Fruit fly (Drosophila melanogaster) whole organism, embryonic: ENCODE measurements around the gene Cyp12a5.

Experiments
- Atf3 ChIP-seq: fragments of 200-800 bp; sonication (Bioruptor generic); optimal IDR thresholded peaks from 3 replicates; lab custom pipeline; 2016; ENCODE audit warnings: missing biosample characterization, missing genetic modification characterization
- Atf6 ChIP-seq: fragments of 200-800 bp; sonication (Bioruptor generic); IDR thresholded peaks from 2 replicates; pipeline ENCODE4 v1.3.6; 2022; ENCODE audit warnings: missing biosample characterization, missing genetic modification characterization
- Bgb ChIP-seq: fragments of 200-800 bp; sonication (Bioruptor generic); IDR thresholded peaks from 2 replicates; pipeline ENCODE4 v1.3.6; 2022; ENCODE audit warnings: missing biosample characterization, missing genetic modification characterization; ENCODE audit not compliant: partially characterized antibody
- CG10147 ChIP-seq: fragments of 200-800 bp; sonication (Bioruptor generic); optimal IDR thresholded peaks from 2 replicates; lab custom pipeline; 2019; ENCODE audit warnings: missing biosample characterization, mild to moderate bottlenecking, missing genetic modification characterization, moderate library complexity
- CG11504 ChIP-seq: fragments of 200-800 bp; sonication (Bioruptor generic); optimal IDR thresholded peaks from 3 replicates; lab custom pipeline; 2019; ENCODE audit warnings: missing biosample characterization, mild to moderate bottlenecking, missing genetic modification characterization, moderate library complexity
- CG1233 ChIP-seq: fragments of 200-800 bp; sonication (Bioruptor generic); optimal IDR thresholded peaks from 4 replicates; lab custom pipeline; 2018; ENCODE audit warnings: missing biosample characterization, mild to moderate bottlenecking, missing genetic modification characterization
- CG13624 ChIP-seq: fragments of 200-800 bp; sonication (Bioruptor generic); optimal IDR thresholded peaks from 2 replicates; lab custom pipeline; 2016; ENCODE audit warnings: missing biosample characterization, missing genetic modification characterization
- CG14860 ChIP-seq: fragments of 200-800 bp; sonication (Bioruptor generic); IDR thresholded peaks from 3 replicates; pipeline ENCODE4 v1.3.6; 2022; ENCODE audit warnings: missing biosample characterization, missing genetic modification characterization; ENCODE audit not compliant: partially characterized antibody
- CG15073 ChIP-seq: fragments of 200-800 bp; sonication (Bioruptor generic); optimal IDR thresholded peaks from 2 replicates; lab custom pipeline; 2016; ENCODE audit warnings: missing biosample characterization, missing genetic modification characterization
- CG17385 ChIP-seq: fragments of 200-800 bp; sonication (Bioruptor generic); optimal IDR thresholded peaks from 3 replicates; lab custom pipeline; 2018; ENCODE audit warnings: missing biosample characterization, mild to moderate bottlenecking, missing genetic modification characterization
- CG2116 ChIP-seq: fragments of 200-800 bp; sonication (Bioruptor generic); optimal IDR thresholded peaks from 3 replicates; lab custom pipeline; 2018; ENCODE audit warnings: missing biosample characterization, mild to moderate bottlenecking, missing genetic modification characterization
- CG2199 ChIP-seq: fragments of 200-800 bp; sonication (Bioruptor generic); IDR thresholded peaks from 3 replicates; pipeline ENCODE4 v1.3.6; 2022; ENCODE audit warnings: missing biosample characterization, missing genetic modification characterization
- CG2712 ChIP-seq: fragments of 200-800 bp; optimal IDR thresholded peaks from 3 replicates; lab custom pipeline; 2019; ENCODE audit warnings: missing biosample characterization, mild to moderate bottlenecking, missing genetic modification characterization, moderate library complexity
- CG2889 ChIP-seq: fragments of 200-800 bp; sonication (Bioruptor generic); IDR thresholded peaks from 3 replicates; pipeline ENCODE4 v1.3.6; 2022; ENCODE audit warnings: missing biosample characterization, missing genetic modification characterization
- CG4617 ChIP-seq: fragments of 200-800 bp; sonication (Bioruptor generic); optimal IDR thresholded peaks from 3 replicates; lab custom pipeline; 2016; ENCODE audit warnings: missing biosample characterization, missing genetic modification characterization, borderline replicate concordance
- CG4820 ChIP-seq: fragments of 200-800 bp; sonication (Bioruptor generic); optimal IDR thresholded peaks from 3 replicates; lab custom pipeline; 2016; ENCODE audit warnings: missing biosample characterization, missing genetic modification characterization
- CG6654 ChIP-seq: fragments of 200-800 bp; sonication (Bioruptor generic); optimal IDR thresholded peaks from 2 replicates; lab custom pipeline; 2017; ENCODE audit warnings: missing biosample characterization, mild to moderate bottlenecking, missing genetic modification characterization
- CG6791 ChIP-seq: fragments of 200-800 bp; sonication (Bioruptor generic); IDR thresholded peaks from 3 replicates; pipeline ENCODE4 v1.3.6; 2022; ENCODE audit warnings: missing biosample characterization, missing genetic modification characterization; ENCODE audit not compliant: partially characterized antibody
- CG8924 ChIP-seq: fragments of 200-800 bp; optimal IDR thresholded peaks from 3 replicates; lab custom pipeline; 2019; ENCODE audit warnings: missing biosample characterization, mild to moderate bottlenecking, missing genetic modification characterization, moderate library complexity
- CG9215 ChIP-seq: fragments of 200-800 bp; sonication (Bioruptor generic); IDR thresholded peaks from 2 replicates; pipeline ENCODE4 v1.3.6; 2022; ENCODE audit warnings: missing biosample characterization, missing genetic modification characterization
- CkIIα-i1 ChIP-seq: fragments of 200-800 bp; sonication (Bioruptor generic); IDR thresholded peaks from 2 replicates; pipeline ENCODE4 v1.3.6; 2022; ENCODE audit warnings: missing biosample characterization, missing genetic modification characterization
- D ChIP-seq, 2 experiments: fragments of 200-800 bp in 1 of 2; fragments of >200 bp in 1 of 2; sonication (Bioruptor generic) in 1 of 2; optimal IDR thresholded peaks; 2 replicates in 1 of 2; 3 replicates in 1 of 2; lab custom pipeline; 2017; ENCODE audit warnings: mild to moderate bottlenecking in 1 of 2, missing biosample characterization in 1 of 2, missing genetic modification characterization in 1 of 2, missing genetic modification reagents in 1 of 2
- Dad ChIP-seq: fragments of 200-800 bp; sonication (Bioruptor generic); optimal IDR thresholded peaks from 3 replicates; lab custom pipeline; 2016; ENCODE audit warnings: missing biosample characterization, missing genetic modification characterization
- Dll ChIP-seq: fragments of 200-800 bp; sonication (Bioruptor generic); IDR thresholded peaks from 4 replicates; pipeline ENCODE4 v1.3.6; 2022; ENCODE audit warnings: missing biosample characterization, missing genetic modification characterization; ENCODE audit not compliant: partially characterized antibody
- E2f1 ChIP-seq: fragments of 200-800 bp; sonication (Bioruptor generic); IDR thresholded peaks from 2 replicates; pipeline ENCODE4 v1.3.6; 2022; ENCODE audit warnings: missing biosample characterization, missing genetic modification characterization
- Ets97D ChIP-seq: fragments of 200-800 bp; sonication (Bioruptor generic); optimal IDR thresholded peaks from 3 replicates; lab custom pipeline; 2016; ENCODE audit warnings: missing biosample characterization, missing genetic modification characterization
- Fer1 ChIP-seq: fragments of 200-800 bp; sonication (Bioruptor generic); optimal IDR thresholded peaks from 2 replicates; lab custom pipeline; 2017; ENCODE audit warnings: missing biosample characterization, mild to moderate bottlenecking, missing genetic modification characterization
- HLHmδ ChIP-seq: fragments of 200-800 bp; sonication (Bioruptor generic); optimal IDR thresholded peaks from 2 replicates; lab custom pipeline; 2018; ENCODE audit warnings: missing biosample characterization, mild to moderate bottlenecking, missing genetic modification characterization, moderate library complexity
- MBD-R2 ChIP-seq: fragments of 200-800 bp; sonication (Bioruptor generic); IDR thresholded peaks from 2 replicates; pipeline ENCODE4 v1.3.6; 2022; ENCODE audit warnings: missing biosample characterization, missing genetic modification characterization
- NFAT ChIP-seq: fragments of 200-800 bp; sonication (Bioruptor generic); IDR thresholded peaks from 2 replicates; pipeline ENCODE4 v1.3.6; 2022; ENCODE audit warnings: missing biosample characterization, missing genetic modification characterization
- Opbp ChIP-seq: fragments of 200-800 bp; sonication (Bioruptor generic); IDR thresholded peaks from 3 replicates; pipeline ENCODE4 v1.3.6; 2022; ENCODE audit warnings: missing biosample characterization, missing genetic modification characterization; ENCODE audit not compliant: partially characterized antibody
- Rfx ChIP-seq: fragments of 200-800 bp; sonication (Bioruptor generic); IDR thresholded peaks from 2 replicates; pipeline ENCODE4 v1.3.6; 2022; ENCODE audit warnings: missing biosample characterization, missing genetic modification characterization
- Sin3A ChIP-seq: fragments of >200 bp; optimal IDR thresholded peaks from 2 replicates; lab custom pipeline; 2018
- Taf1 ChIP-seq: fragments of 200-800 bp; sonication (Bioruptor generic); IDR thresholded peaks from 2 replicates; pipeline ENCODE4 v1.3.6; 2022; ENCODE audit warnings: missing biosample characterization, missing genetic modification characterization
- Trl ChIP-seq, 3 experiments: fragments of >200 bp in 2 of 3; fragments of 200-800 bp in 1 of 3; sonication (Bioruptor generic) in 1 of 3; optimal IDR thresholded peaks; 2 replicates in 1 of 3; 3 replicates in 2 of 3; lab custom pipeline; 2016 to 2017; ENCODE audit warnings: missing biosample characterization in 1 of 3, missing genetic modification characterization in 1 of 3
- amos ChIP-seq: fragments of 200-800 bp; sonication (Bioruptor generic); IDR thresholded peaks from 2 replicates; pipeline ENCODE4 v1.3.6; 2022; ENCODE audit warnings: missing biosample characterization, missing genetic modification characterization; ENCODE audit not compliant: partially characterized antibody
- ash1 ChIP-seq: fragments of 200-800 bp; sonication (Bioruptor generic); optimal IDR thresholded peaks from 2 replicates; lab custom pipeline; 2018; ENCODE audit warnings: missing biosample characterization, mild to moderate bottlenecking, missing genetic modification characterization
- ato ChIP-seq: fragments of 200-800 bp; sonication (Bioruptor generic); IDR thresholded peaks from 2 replicates; pipeline ENCODE4 v1.3.6; 2022; ENCODE audit warnings: missing biosample characterization, missing genetic modification characterization; ENCODE audit not compliant: partially characterized antibody
- bigmax ChIP-seq: fragments of 200-800 bp; sonication (Bioruptor generic); optimal IDR thresholded peaks from 2 replicates; lab custom pipeline; 2018; ENCODE audit warnings: missing biosample characterization, mild to moderate bottlenecking, missing genetic modification characterization
- ci ChIP-seq: fragments of 200-800 bp; sonication (Bioruptor generic); IDR thresholded peaks from 3 replicates; pipeline ENCODE4 v1.3.6; 2022; ENCODE audit warnings: missing biosample characterization, missing genetic modification characterization
- crol ChIP-seq: fragments of 200-800 bp; sonication (Bioruptor generic); IDR thresholded peaks from 2 replicates; pipeline ENCODE4 v1.3.6; 2022; ENCODE audit warnings: missing biosample characterization, missing genetic modification characterization
- dati ChIP-seq: fragments of 200-800 bp; sonication (Bioruptor generic); IDR thresholded peaks from 2 replicates; pipeline ENCODE4 v1.3.6; 2022; ENCODE audit warnings: missing biosample characterization, missing genetic modification characterization
- dmrt99B ChIP-seq: fragments of 200-800 bp; sonication (Bioruptor generic); optimal IDR thresholded peaks from 2 replicates; lab custom pipeline; 2018; ENCODE audit warnings: missing biosample characterization, mild to moderate bottlenecking, missing genetic modification characterization, moderate library complexity
- eve ChIP-seq, 2 experiments: fragments of >200 bp; optimal IDR thresholded peaks; 2 replicates each; lab custom pipeline; 2017; ENCODE audit warnings: missing biosample characterization in 2 of 2, missing genetic modification characterization in 2 of 2
- gro ChIP-seq: fragments of 200-800 bp; sonication (Bioruptor generic); optimal IDR thresholded peaks from 2 replicates; lab custom pipeline; 2016; ENCODE audit warnings: missing biosample characterization, missing genetic modification characterization
- mld ChIP-seq: fragments of 200-800 bp; sonication (Bioruptor generic); IDR thresholded peaks from 3 replicates; pipeline ENCODE4 v1.3.6; 2022; ENCODE audit warnings: missing biosample characterization, missing genetic modification characterization; ENCODE audit not compliant: partially characterized antibody
- pb ChIP-seq: fragments of 200-800 bp; sonication (Bioruptor generic); optimal IDR thresholded peaks from 3 replicates; lab custom pipeline; 2016; ENCODE audit warnings: missing biosample characterization, missing genetic modification characterization
- shn ChIP-seq: fragments of 200-800 bp; sonication (Bioruptor generic); optimal IDR thresholded peaks from 3 replicates; lab custom pipeline; 2016; ENCODE audit warnings: missing biosample characterization, missing genetic modification characterization
- tx ChIP-seq: fragments of 200-800 bp; sonication (Bioruptor generic); optimal IDR thresholded peaks from 2 replicates; lab custom pipeline; 2016; ENCODE audit warnings: missing biosample characterization, missing genetic modification characterization
- unpg ChIP-seq: fragments of 200-800 bp; sonication (Bioruptor generic); optimal IDR thresholded peaks from 3 replicates; lab custom pipeline; 2018; ENCODE audit warnings: missing biosample characterization, mild to moderate bottlenecking, missing genetic modification characterization, moderate library complexity

The Cyp12a5 gene

DNA sequence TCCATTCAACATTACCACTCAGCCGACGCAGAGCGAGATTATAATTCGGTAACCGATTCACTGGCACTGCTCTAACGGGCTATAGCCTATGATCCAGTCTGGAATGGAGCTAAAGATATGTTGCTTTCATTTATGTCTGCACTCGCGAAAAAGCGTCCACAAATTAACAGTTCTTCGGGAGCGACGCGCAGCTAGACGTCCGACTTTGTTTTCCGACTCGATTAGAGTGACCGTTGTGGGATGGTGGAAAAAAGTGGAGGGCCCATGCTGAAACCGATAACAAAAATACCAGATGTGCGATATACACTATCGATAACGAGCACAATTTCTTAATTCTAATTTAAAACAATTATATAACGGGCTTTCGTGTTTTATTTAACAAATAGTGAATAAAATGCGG is 38.4 kb upstream of the Cyp12a5 start, which contains the start of gene cdi (continued):
- TF ChIP-seq CG2199 (GFP tag; lab: Robert Waterston, UW) (0 out of 3 replicates have a peak, but pooled peaks have one; percentile 18), CG17385 (GFP tag; lab: Kevin White, UChicago) (peak; percentile 30), CG4617 (GFP tag; lab: Kevin White, UChicago) (peak; percentile 11), MBD-R2 (GFP tag; lab: Robert Waterston, UW) (peak; percentile 21), CG4820 (GFP tag; lab: Kevin White, UChicago) (no peak), ato (peak; percentile 60; the same call in 1 of the 2 replicates), Dad (no peak), Atf3 (GFP tag; lab: Kevin White, UChicago) (no peak), Fer1 (GFP tag; lab: Kevin White, UChicago) (no peak), CG2889 (no peak), CG2712 (peak; percentile 20), CG8924 (tag; lab: Kevin White, UChicago) (peak; percentile 37), CG2116 (GFP tag; lab: Kevin White, UChicago) (no peak), CG11504 (peak; percentile 25), CG6791 (GFP tag; lab: Robert Waterston, UW) (peak; percentile 77), Rfx (GFP tag; lab: Robert Waterston, UW) (peak; percentile 55; the same call in 1 of the 2 replicates), Bgb (GFP tag; lab: Robert Waterston, UW) (peak; percentile 82), CG15073 (GFP tag; lab: Kevin White, UChicago) (peak; percentile 16), CG1233 (GFP tag; lab: Kevin White, UChicago) (no peak), Trl (optimal IDR thresholded peaks at IDR 0.05; lab: Kevin White, UChicago) (no peak), Trl (GFP tag; optimal IDR thresholded peaks at IDR 0.05; lab: Kevin White, UChicago) (no peak), unpg (GFP tag; lab: Kevin White, UChicago) (peak; percentile 29), CG13624 (GFP tag; lab: Kevin White, UChicago) (peak; percentile 16), CG9215 (no peak), Dll (peak; percentile 73), ash1 (no peak), bigmax (GFP tag; lab: Kevin White, UChicago) (no peak), ci (peak; percentile 74; the same call in 2 of the 3 replicates), E2f1 (no peak), D (optimal IDR thresholded peaks at IDR 0.05; lab: Kevin White, UChicago) (no peak), D (GFP tag; optimal IDR thresholded peaks at IDR 0.05; lab: Kevin White, UChicago) (no peak), tx (GFP tag; lab: Kevin White, UChicago) (no peak), CG6654 (GFP tag; lab: Kevin White, UChicago) (no peak), Taf1 (no peak), dmrt99B (no peak), dati (GFP tag; lab: Robert Waterston, UW) (no peak), Ets97D (GFP tag; lab: Kevin White, UChicago) (no peak), eve (GFP tag; optimal IDR thresholded peaks at IDR 0.05; lab: Kevin White, UChicago) (peak in 1 of 2 experiments; percentile 49), CkIIα-i1 (no peak), Opbp (peak; percentile 86), crol (GFP tag; lab: Robert Waterston, UW) (no peak), pb (no peak), CG10147 (GFP tag; lab: Kevin White, UChicago) (no peak), HLHmδ (GFP tag; lab: Kevin White, UChicago) (peak; percentile 70), shn (GFP tag; lab: Kevin White, UChicago) (no peak), NFAT (GFP tag; lab: Robert Waterston, UW) (0 out of 2 replicates have a peak, but pooled peaks have one; percentile 15), Atf6 (GFP tag; lab: Robert Waterston, UW) (no peak), CG14860 (GFP tag; lab: Robert Waterston, UW) (peak; percentile 56; the same call in 2 of the 3 replicates), Sin3A (lab: Kevin White, UChicago) (peak; percentile 7), amos (GFP tag; lab: Robert Waterston, UW) (peak; percentile 81), gro (peak; percentile 61), mld (GFP tag; lab: Robert Waterston, UW) (peak; percentile 63; the same call in 2 of the 3 replicates)
